Worm (Caenorhabditis elegans) whole organism, L4/young adult: ENCODE data around the gene C16D2.3.

Source experiments
- dao-5 ChIP-seq: sonication (generic microtip); optimal IDR thresholded peaks from 2 replicates; lab custom pipeline; 2016; ENCODE audit warnings: missing genotype, missing genetic modification characterization, moderate library complexity, missing compliant biosample characterization
- him-1 ChIP-seq: sonication (generic microtip); optimal IDR thresholded peaks from 2 replicates; lab custom pipeline; 2016; ENCODE audit warnings: missing genotype, missing genetic modification reagents, missing genetic modification characterization, missing compliant biosample characterization

DNA sequence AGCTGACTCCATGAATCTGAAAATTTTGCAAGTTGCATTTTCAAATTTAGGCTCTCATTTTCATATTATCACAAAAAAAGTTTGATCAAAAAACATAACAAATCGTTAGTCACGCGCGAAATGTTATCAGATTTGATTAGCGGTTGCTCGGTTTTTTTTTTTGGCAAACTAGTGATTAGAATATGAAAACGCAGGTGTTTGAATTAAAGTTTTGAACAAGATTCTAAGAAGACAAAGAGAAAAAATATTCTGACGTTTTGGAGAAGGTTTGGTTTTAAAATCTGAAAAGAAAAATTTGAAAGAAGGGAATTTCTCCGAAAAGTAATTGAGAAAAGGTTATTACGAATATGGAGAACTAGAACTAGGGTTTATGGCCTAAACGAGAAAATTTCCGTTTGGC lies 6.5 kb downstream of the C16D2.3 start:
- TF ChIP-seq him-1 (tag; lab: Kevin White, UChicago) (no peak), dao-5 (tag; lab: Kevin White, UChicago) (no peak)
